Fruit fly (Drosophila melanogaster): Measurements from ENCODE around the gene Ir94h.
A peak's percentile ranks its signal among the peaks of the same experiment; 100 is the strongest.

The Ir94h gene

dm6 chr3R:23487201-23487600 is at the start of gene Ir94h:
Ir94h (plus strand) TSS chr3R:23487501.
- TF ChIP-seq fd96Ca (GFP tag; IDR thresholded peaks at IDR 0.05) (no peak), D1 (tag; optimal IDR thresholded peaks at IDR 0.05) (no peak), EcR (GFP tag; optimal IDR thresholded peaks at IDR 0.05) (no peak), CG17806 (tag; optimal IDR thresholded peaks at IDR 0.05) (no peak), Pif1A (GFP tag; optimal IDR thresholded peaks at IDR 0.05) (no peak), CG8159 (tag; optimal IDR thresholded peaks at IDR 0.05) (no peak), CG10348 (GFP tag; IDR thresholded peaks at IDR 0.05) (no peak), CG15710 (tag; optimal IDR thresholded peaks at IDR 0.05) (no peak), CG13204 (GFP tag; optimal IDR thresholded peaks at IDR 0.05) (no peak), Snoo (tag; optimal IDR thresholded peaks at IDR 0.05) (no peak), CG14655 (GFP tag; optimal IDR thresholded peaks at IDR 0.05) (no peak), CG4496 (GFP tag; IDR thresholded peaks at IDR 0.05) (no peak), gl (tag; optimal IDR thresholded peaks at IDR 0.05) (no peak), Pif1B (GFP tag; optimal IDR thresholded peaks at IDR 0.05) (no peak), Ets98B (GFP tag; IDR thresholded peaks at IDR 0.05) (no peak), CG32121 (GFP tag; IDR thresholded peaks at IDR 0.05) (no peak), CG8301 (tag; optimal IDR thresholded peaks at IDR 0.05) (no peak), CG12605 (GFP tag; IDR thresholded peaks at IDR 0.05) (no peak), CG34367 (tag; optimal IDR thresholded peaks at IDR 0.05) (no peak)

dm6 chr3R:23438184-23438787 is 49.0 kb upstream of the Ir94h start:
- TF ChIP-seq CG34367 (tag; optimal IDR thresholded peaks at IDR 0.05) (no peak), CG8301 (tag; optimal IDR thresholded peaks at IDR 0.05) (no peak)

dm6 chr3R:23445249-23445916 is 41.9 kb upstream of the Ir94h start:
- TF ChIP-seq CG14655 (GFP tag; optimal IDR thresholded peaks at IDR 0.05), result peak; percentile 43
- TF ChIP-seq CG13204 (GFP tag; optimal IDR thresholded peaks at IDR 0.05), result no peak

- TF ChIP-seq D1 (tag; optimal IDR thresholded peaks at IDR 0.05) (no peak), CG8301 (tag; optimal IDR thresholded peaks at IDR 0.05) (no peak), fd96Ca (GFP tag; IDR thresholded peaks at IDR 0.05) (no peak), Snoo (tag; optimal IDR thresholded peaks at IDR 0.05) (no peak), CG13204 (GFP tag; optimal IDR thresholded peaks at IDR 0.05) (no peak), CG10348 (GFP tag; IDR thresholded peaks at IDR 0.05) (no peak), CG32121 (GFP tag; IDR thresholded peaks at IDR 0.05) (no peak), CG8159 (tag; optimal IDR thresholded peaks at IDR 0.05) (no peak), rn (GFP tag; IDR thresholded peaks at IDR 0.05) (no peak), CG14655 (GFP tag; optimal IDR thresholded peaks at IDR 0.05) (no peak)
Measured at dm6 chr3R:23455866-23456265, 31.4 kb upstream of the Ir94h start.

- no peak for TF ChIP-seq CG8159 (tag; optimal IDR thresholded peaks at IDR 0.05)
- TF ChIP-seq Pif1A (GFP tag; optimal IDR thresholded peaks at IDR 0.05), result no peak
- TF ChIP-seq fd96Ca (GFP tag; IDR thresholded peaks at IDR 0.05), result no peak
- TF ChIP-seq gl (tag; optimal IDR thresholded peaks at IDR 0.05), result no peak
- no peak for TF ChIP-seq Ets98B (GFP tag; IDR thresholded peaks at IDR 0.05)
- no peak for TF ChIP-seq D1 (tag; optimal IDR thresholded peaks at IDR 0.05)
Measured at dm6 chr3R:23460667-23461066, 26.6 kb upstream of the Ir94h start.

- TF ChIP-seq EcR (GFP tag; optimal IDR thresholded peaks at IDR 0.05), result peak; percentile 99
- 0 out of 3 replicates have a peak, but pooled peaks have one; percentile 36 for TF ChIP-seq CG4496 (GFP tag; IDR thresholded peaks at IDR 0.05)
- TF ChIP-seq D1 (tag; optimal IDR thresholded peaks at IDR 0.05), result no peak
- TF ChIP-seq CG34367 (tag; optimal IDR thresholded peaks at IDR 0.05), result no peak
- TF ChIP-seq gl (tag; optimal IDR thresholded peaks at IDR 0.05), result no peak
- peak; percentile 47 for TF ChIP-seq CG13204 (GFP tag; optimal IDR thresholded peaks at IDR 0.05)
Measured at dm6 chr3R:23472011-23472958, 15.0 kb upstream of the Ir94h start, which contains the start of gene CG4374. CG4374 (minus strand) TSS chr3R:23472278.

dm6 chr3R:23476085-23476484 is 11.2 kb upstream of the Ir94h start:
- TF ChIP-seq CG14655 (GFP tag; optimal IDR thresholded peaks at IDR 0.05) (peak; percentile 7), gl (tag; optimal IDR thresholded peaks at IDR 0.05) (no peak), EcR (GFP tag; optimal IDR thresholded peaks at IDR 0.05) (no peak), D1 (tag; optimal IDR thresholded peaks at IDR 0.05) (no peak), rn (GFP tag; IDR thresholded peaks at IDR 0.05) (no peak), Pif1A (GFP tag; optimal IDR thresholded peaks at IDR 0.05) (no peak), Snoo (tag; optimal IDR thresholded peaks at IDR 0.05) (no peak), CG15710 (tag; optimal IDR thresholded peaks at IDR 0.05) (no peak), CG4496 (GFP tag; IDR thresholded peaks at IDR 0.05) (no peak), fd96Ca (GFP tag; IDR thresholded peaks at IDR 0.05) (no peak), CG8301 (tag; optimal IDR thresholded peaks at IDR 0.05) (peak; percentile 35), CG17806 (tag; optimal IDR thresholded peaks at IDR 0.05) (no peak), CG34367 (tag; optimal IDR thresholded peaks at IDR 0.05) (no peak), Pif1B (GFP tag; optimal IDR thresholded peaks at IDR 0.05) (no peak)
